Worm (Caenorhabditis elegans): Measurements from ENCODE around the gene F59B2.12.
"Not testable (repeated sequence)": the region's sequence is repeated elsewhere in the genome, so short reads cannot be mapped to it uniquely, and the experiment has no call there.

DNA sequence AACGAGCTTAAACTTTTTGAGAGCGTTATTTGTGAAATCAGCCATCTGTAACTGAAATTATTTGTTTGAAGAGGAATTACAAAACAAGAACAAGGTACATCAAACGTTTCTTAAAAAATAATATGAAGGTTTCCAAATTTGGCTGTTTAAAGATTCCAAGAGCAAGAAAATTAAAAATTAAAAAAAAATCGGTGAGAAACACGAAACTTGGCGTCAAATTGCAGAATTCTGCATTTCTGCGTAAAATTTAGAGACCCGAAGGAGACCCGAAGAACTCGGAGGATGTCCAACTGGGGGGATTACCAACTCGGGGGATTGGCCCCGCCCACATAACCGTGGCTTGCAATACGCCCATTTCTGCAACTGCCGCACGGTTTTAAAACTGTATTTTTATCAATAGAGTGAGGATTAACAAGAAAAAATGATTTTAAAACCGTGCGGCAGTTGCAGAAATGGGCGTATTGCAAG, 11.5 kb upstream of the F59B2.12 start, which contains the start of gene rab-6.1:
- not testable (repeated sequence) for TF ChIP-seq ama-1 (optimal IDR thresholded peaks at IDR 0.05); ceh-36 (tag; optimal IDR thresholded peaks at IDR 0.05); tbx-11 (GFP tag; IDR thresholded peaks at IDR 0.05); hmg-4 (GFP tag; optimal IDR thresholded peaks at IDR 0.05); pes-1 (GFP tag; IDR thresholded peaks at IDR 0.05); aly-1 (tag; optimal IDR thresholded peaks at IDR 0.05); sea-1 (GFP tag; conservative IDR thresholded peaks at IDR 0.05); hmbx-1 (tag; optimal IDR thresholded peaks at IDR 0.05); scrt-1 (GFP tag; IDR thresholded peaks at IDR 0.05); tbx-37 (GFP tag; conservative IDR thresholded peaks at IDR 0.05); tra-4 (tag; optimal IDR thresholded peaks at IDR 0.05); hnd-1 (tag; optimal IDR thresholded peaks at IDR 0.05); ets-7 (tag; optimal IDR thresholded peaks at IDR 0.05)
